Worm (Caenorhabditis elegans) whole organism, young adult: ENCODE data around the gene arr-1.

Source experiments
- D2030.7 ChIP-seq: fragments of 200-800 bp; sonication (Bioruptor generic); IDR thresholded peaks from 2 replicates; pipeline ENCODE4 v1.3.6; 2022; ENCODE audit warnings: missing genetic modification reagents, missing genetic modification characterization, missing compliant biosample characterization
- F33H1.4 ChIP-seq: fragments of 200-800 bp; sonication (Bioruptor generic); IDR thresholded peaks from 2 replicates; pipeline ENCODE4 v1.3.6; 2022; ENCODE audit warnings: missing genetic modification reagents, missing genetic modification characterization, missing compliant biosample characterization
- F57A8.1 ChIP-seq: fragments of 200-800 bp; sonication (Bioruptor generic); optimal IDR thresholded peaks from 2 replicates; lab custom pipeline; 2018; ENCODE audit warnings: mild to moderate bottlenecking, missing genetic modification characterization, moderate library complexity, missing compliant biosample characterization
- K11D2.4 ChIP-seq: fragments of 200-800 bp; sonication (Bioruptor generic); IDR thresholded peaks from 2 replicates; pipeline ENCODE4 v1.3.6; 2022; ENCODE audit warnings: missing genetic modification reagents, missing genetic modification characterization, missing compliant biosample characterization
- K12H6.12 ChIP-seq: fragments of 200-800 bp; sonication (Bioruptor generic); optimal IDR thresholded peaks from 2 replicates; lab custom pipeline; 2018; ENCODE audit warnings: mild to moderate bottlenecking, missing genetic modification characterization, missing compliant biosample characterization
- T07F8.4 ChIP-seq: sonication (generic microtip); optimal IDR thresholded peaks from 2 replicates; lab custom pipeline; 2016; ENCODE audit warnings: mild to moderate bottlenecking, missing genetic modification characterization, moderate library complexity, missing compliant biosample characterization
- Y56A3A.18 ChIP-seq: fragments of 200-800 bp; sonication (Bioruptor generic); IDR thresholded peaks from 2 replicates; pipeline ENCODE4 v1.3.6; 2022; ENCODE audit warnings: missing genetic modification reagents, missing genetic modification characterization, missing compliant biosample characterization
- Y95B8A.8 ChIP-seq: fragments of 200-800 bp; sonication (Bioruptor generic); IDR thresholded peaks from 2 replicates; pipeline ENCODE4 v1.3.6; 2022; ENCODE audit warnings: missing genetic modification reagents, missing genetic modification characterization, missing compliant biosample characterization
- ccch-3 ChIP-seq: fragments of 200-800 bp; sonication (Bioruptor generic); optimal IDR thresholded peaks from 2 replicates; lab custom pipeline; 2018; ENCODE audit warnings: mild to moderate bottlenecking, missing genetic modification characterization, missing compliant biosample characterization
- cebp-1 ChIP-seq, 2 experiments: fragments of 200-800 bp in 1 of 2; sonication (Bioruptor generic) in 1 of 2; sonication (generic microtip) in 1 of 2; IDR thresholded peaks in 1 of 2; optimal IDR thresholded peaks in 1 of 2; 2 replicates each; pipeline versions ENCODE4 v1.3.6 to Lab custom; 2017 to 2022; ENCODE audit warnings: missing compliant biosample characterization in 2 of 2, missing genetic modification characterization in 2 of 2, mild to moderate bottlenecking in 1 of 2, missing genetic modification reagents in 1 of 2, moderate library complexity in 1 of 2
- ceh-100 ChIP-seq: fragments of 200-800 bp; sonication (Bioruptor generic); IDR thresholded peaks from 2 replicates; pipeline ENCODE4 v1.3.6; 2022; ENCODE audit warnings: missing genetic modification reagents, missing genetic modification characterization, missing compliant biosample characterization
- ceh-27 ChIP-seq: fragments of 200-800 bp; sonication (Bioruptor generic); optimal IDR thresholded peaks from 2 replicates; lab custom pipeline; 2018; ENCODE audit warnings: mild to moderate bottlenecking, missing genetic modification characterization, moderate library complexity, missing compliant biosample characterization
- ceh-58 ChIP-seq: fragments of 200-800 bp; sonication (Bioruptor generic); IDR thresholded peaks from 2 replicates; pipeline ENCODE4 v1.3.6; 2022; ENCODE audit warnings: missing genetic modification characterization, missing compliant biosample characterization
- ceh-91 ChIP-seq: fragments of 200-800 bp; sonication (Bioruptor generic); IDR thresholded peaks from 2 replicates; pipeline ENCODE4 v1.3.6; 2022; ENCODE audit warnings: missing genetic modification reagents, missing genetic modification characterization, missing compliant biosample characterization
- dox-1 ChIP-seq: fragments of 200-800 bp; sonication (Bioruptor generic); IDR thresholded peaks from 2 replicates; pipeline ENCODE4 v1.3.6; 2022; ENCODE audit warnings: missing genetic modification reagents, missing genetic modification characterization, missing compliant biosample characterization
- dpl-1 ChIP-seq: fragments of 150-350 bp; optimal IDR thresholded peaks from 2 replicates; lab custom pipeline; 2014; ENCODE audit warnings: missing biosample characterization, missing genetic modification reagents, missing genetic modification characterization
- egl-44 ChIP-seq: fragments of 200-800 bp; sonication (Bioruptor generic); IDR thresholded peaks from 2 replicates; pipeline ENCODE4 v1.3.6; 2022; ENCODE audit warnings: missing genetic modification reagents, missing genetic modification characterization, missing compliant biosample characterization
- fkh-3 ChIP-seq: sonication (generic microtip); optimal IDR thresholded peaks from 2 replicates; lab custom pipeline; 2016; ENCODE audit warnings: mild to moderate bottlenecking, missing genetic modification characterization, missing compliant biosample characterization
- hmg-1.2 ChIP-seq: fragments of 200-800 bp; sonication (Bioruptor generic); IDR thresholded peaks from 2 replicates; pipeline ENCODE4 v1.3.6; 2022; ENCODE audit warnings: missing genetic modification reagents, missing genetic modification characterization, missing compliant biosample characterization
- hmg-20 ChIP-seq: fragments of 200-800 bp; sonication (Bioruptor generic); IDR thresholded peaks from 2 replicates; pipeline ENCODE4 v1.3.6; 2022; ENCODE audit warnings: missing genetic modification reagents, missing genetic modification characterization, missing compliant biosample characterization
- hsf-1 ChIP-seq: fragments of 200-800 bp; sonication (Bioruptor generic); IDR thresholded peaks from 2 replicates; pipeline ENCODE4 v1.3.6; 2022; ENCODE audit warnings: missing genetic modification reagents, missing genetic modification characterization, missing compliant biosample characterization
- let-607 ChIP-seq, 2 experiments: fragments of 200-800 bp in 1 of 2; sonication (Bioruptor generic) in 1 of 2; sonication (generic microtip) in 1 of 2; optimal IDR thresholded peaks; 2 replicates each; lab custom pipeline; 2016 to 2018; ENCODE audit warnings: mild to moderate bottlenecking in 2 of 2, missing compliant biosample characterization in 2 of 2, missing genetic modification characterization in 2 of 2, moderate library complexity in 2 of 2, missing genotype in 1 of 2
- lin-40 ChIP-seq: sonication (generic microtip); optimal IDR thresholded peaks from 2 replicates; lab custom pipeline; 2016; ENCODE audit warnings: missing genetic modification characterization, mild to moderate bottlenecking, missing compliant biosample characterization, missing genotype, missing genetic modification reagents
- madf-3 ChIP-seq: fragments of 200-800 bp; sonication (Bioruptor generic); IDR thresholded peaks from 2 replicates; pipeline ENCODE4 v1.3.6; 2022; ENCODE audit warnings: missing genetic modification reagents, missing genetic modification characterization, missing compliant biosample characterization
- mes-4 ChIP-seq: sonication (generic microtip); optimal IDR thresholded peaks from 2 replicates; lab custom pipeline; 2016; ENCODE audit warnings: missing genotype, missing genetic modification characterization, missing compliant biosample characterization
- nfyb-1 ChIP-seq: fragments of 200-800 bp; sonication (Bioruptor generic); IDR thresholded peaks from 2 replicates; pipeline ENCODE4 v1.3.6; 2022; ENCODE audit warnings: missing genetic modification reagents, missing genetic modification characterization, missing compliant biosample characterization
- nhr-80 ChIP-seq: sonication (generic microtip); optimal IDR thresholded peaks from 2 replicates; lab custom pipeline; 2016; ENCODE audit warnings: missing genetic modification characterization, missing compliant biosample characterization
- rec-8 ChIP-seq, 2 experiments: sonication (generic microtip); optimal IDR thresholded peaks; 2 replicates each; lab custom pipeline; 2016; ENCODE audit warnings: mild to moderate bottlenecking in 2 of 2, missing genetic modification characterization in 2 of 2, missing genetic modification reagents in 2 of 2, missing genotype in 2 of 2, missing biosample characterization in 1 of 2, missing compliant biosample characterization in 1 of 2, moderate library complexity in 1 of 2
- sdz-38 ChIP-seq: sonication (generic microtip); optimal IDR thresholded peaks from 2 replicates; lab custom pipeline; 2016; ENCODE audit warnings: missing genotype, missing genetic modification characterization, missing compliant biosample characterization
- snpc-4 ChIP-seq, 5 experiments: fragments of 150-350 bp in 1 of 5; sonication (generic microtip) in 4 of 5; optimal IDR thresholded peaks; 2 replicates each; lab custom pipeline; 2014 to 2018; ENCODE audit warnings: missing genetic modification characterization in 5 of 5, missing biosample characterization in 3 of 5, antibody characterized with exemption in 2 of 5, mild to moderate bottlenecking in 2 of 5, missing compliant biosample characterization in 2 of 5, missing genotype in 2 of 5, moderate library complexity in 2 of 5, missing genetic modification reagents in 1 of 5
- sptf-2 ChIP-seq: fragments of 200-800 bp; sonication (Bioruptor generic); optimal IDR thresholded peaks from 2 replicates; lab custom pipeline; 2018; ENCODE audit warnings: mild to moderate bottlenecking, missing genetic modification characterization, missing compliant biosample characterization
- ztf-26 ChIP-seq: sonication (generic microtip); optimal IDR thresholded peaks from 2 replicates; lab custom pipeline; 2017; ENCODE audit warnings: missing genetic modification characterization, missing compliant biosample characterization

The arr-1 gene

DNA sequence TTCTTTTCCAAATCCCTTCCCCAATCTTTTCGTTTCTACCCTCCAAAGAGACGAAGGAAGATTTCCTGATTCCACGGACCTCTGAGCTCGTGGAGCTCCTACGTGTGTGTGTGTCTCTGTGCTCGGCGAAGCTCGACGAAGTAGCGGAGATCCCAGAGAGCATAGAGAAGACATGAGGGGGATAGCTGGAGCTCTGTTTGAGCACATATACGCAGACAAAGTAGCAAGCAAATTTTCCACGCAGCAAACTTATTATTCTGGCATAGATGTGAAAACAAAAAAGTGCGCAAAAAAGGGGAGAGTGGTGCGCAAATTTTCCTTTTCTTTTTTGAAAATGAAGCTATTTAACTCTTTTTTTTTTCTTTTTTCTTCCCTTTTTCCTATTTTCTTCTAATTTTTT is 17.7 kb upstream of the arr-1 start:
- TF ChIP-seq ceh-58 (no peak), hmg-1.2 (peak; percentile 4; the same call in 1 of the 2 replicates), K11D2.4 (0 out of 2 replicates have a peak, but pooled peaks have one; percentile 45), ceh-27 (GFP tag; lab: Kevin White, UChicago) (peak; percentile 0), ztf-26 (tag; lab: Kevin White, UChicago) (no peak)

DNA sequence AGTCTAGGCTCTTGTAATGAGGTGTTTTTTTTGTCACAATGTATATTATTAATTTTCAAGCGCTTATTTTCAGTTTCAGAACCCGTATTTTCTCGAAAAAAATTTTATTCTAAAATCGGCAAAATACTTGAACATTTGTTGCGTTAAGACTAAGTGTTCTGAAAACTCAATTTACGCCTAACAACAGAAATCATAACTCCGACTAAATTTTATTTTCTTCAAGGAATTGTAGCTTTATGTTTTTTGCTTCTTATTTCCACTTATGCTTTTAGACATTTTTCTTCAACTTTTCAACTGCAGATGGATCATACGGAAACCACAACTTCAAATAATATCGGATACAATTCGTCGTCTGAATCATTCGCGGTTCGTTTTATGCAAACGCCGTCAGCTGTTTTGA is 17.1 kb upstream of the arr-1 start, which contains the start of gene F35H12.1:
Gene F35H12.1, plus strand, starts transcription at position 301 of the 400 bp plus-strand sequence.
- TF ChIP-seq mes-4 (no peak), sptf-2 (no peak), lin-40 (tag; lab: Kevin White, UChicago) (no peak)

DNA sequence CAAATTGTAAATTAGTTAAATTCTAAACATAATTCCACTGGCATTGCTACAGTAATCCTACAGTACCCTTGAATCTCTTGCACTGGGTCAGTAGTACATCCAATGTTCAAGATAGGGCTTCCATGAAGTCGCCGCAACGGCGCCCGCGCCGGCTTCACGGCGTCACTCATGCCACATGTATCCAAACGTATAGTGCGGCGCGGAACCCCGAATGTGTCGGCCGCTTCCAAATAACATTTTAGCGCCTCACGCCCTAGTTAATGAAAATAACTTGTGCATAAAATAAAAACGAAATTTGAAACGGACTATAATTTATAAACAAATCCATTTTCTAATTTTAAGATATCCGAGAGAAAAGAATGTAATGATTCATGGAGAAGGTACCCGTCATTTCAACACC is 14.6 kb upstream of the arr-1 start:
- TF ChIP-seq F57A8.1 (GFP tag; lab: Kevin White, UChicago) (no peak), snpc-4 (GFP tag; optimal IDR thresholded peaks at IDR 0.05; lab: Kevin White, UChicago) (no peak), snpc-4 (tag; optimal IDR thresholded peaks at IDR 0.05; lab: Kevin White, UChicago) (peak in 3 of 4 experiments; percentile 56 to 93 (median 92)), sdz-38 (tag; lab: Kevin White, UChicago) (no peak), hmg-1.2 (peak; percentile 47; the same call in 1 of the 2 replicates), hmg-20 (no peak), sptf-2 (no peak)

DNA sequence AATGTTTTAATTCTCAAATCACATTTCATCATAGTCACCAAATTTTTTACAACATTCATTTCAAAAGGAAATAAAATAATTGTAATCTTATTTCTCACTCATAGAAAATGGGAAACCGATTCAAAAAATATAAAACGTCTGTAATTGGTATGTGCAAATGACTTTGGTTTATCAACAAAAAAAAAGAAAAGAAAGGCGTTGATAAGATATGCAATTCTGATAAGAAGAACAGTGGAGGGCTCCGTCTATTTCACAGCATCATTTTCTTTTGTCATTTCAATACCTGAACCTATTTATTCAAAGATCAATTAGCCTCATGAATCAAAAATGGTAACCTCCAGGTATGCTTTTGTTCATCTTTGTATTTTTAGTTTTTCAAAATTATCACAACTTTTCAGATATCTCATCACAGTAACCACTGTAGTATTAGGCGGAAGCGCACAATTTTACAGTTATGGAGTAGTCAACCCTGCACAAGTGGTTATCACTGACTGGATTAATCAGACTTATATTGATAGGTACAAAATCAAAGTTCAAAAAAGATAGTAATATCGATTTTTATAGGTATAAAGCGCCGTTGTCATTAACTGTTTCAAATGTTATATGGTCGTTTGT is 12.2 kb upstream of the arr-1 start, which contains the start of gene F53H8.3:
Gene F53H8.3, plus strand, starts transcription at position 275 of the 615 bp plus-strand sequence.
- TF ChIP-seq fkh-3 (tag; lab: Kevin White, UChicago) (no peak), rec-8 (tag; optimal IDR thresholded peaks at IDR 0.05; lab: Kevin White, UChicago) (no peak), ceh-100 (GFP tag; lab: Robert Waterston, UW) (no peak), dpl-1 (GFP tag; lab: Kevin White, UChicago) (no peak), ccch-3 (no peak), T07F8.4 (tag; lab: Kevin White, UChicago) (no peak), nhr-80 (tag; lab: Kevin White, UChicago) (peak; percentile 70)

DNA sequence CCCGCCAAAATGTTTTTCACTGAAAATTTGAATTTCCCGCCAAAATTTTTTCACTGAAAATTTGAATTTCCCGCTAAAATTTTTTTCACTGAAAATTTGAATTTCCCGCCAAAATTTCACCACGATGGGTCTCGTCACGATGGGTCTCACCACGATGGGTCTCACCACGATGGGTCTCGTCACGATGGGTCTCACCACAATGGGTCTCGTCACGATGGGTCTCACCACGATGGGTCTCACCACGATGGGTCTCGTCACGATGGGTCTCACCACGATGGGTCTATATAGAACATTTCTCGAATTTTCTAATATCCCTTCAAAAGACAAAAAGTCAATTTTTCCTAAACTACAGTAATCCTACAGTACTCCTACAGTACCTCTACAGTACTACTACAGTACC is 6.9 kb upstream of the arr-1 start:
- TF ChIP-seq F33H1.4 (GFP tag; lab: Robert Waterston, UW), result peak; percentile 40; the same call in 1 of the 2 replicates
- peak; percentile 83; the same call in 1 of the 2 replicates for TF ChIP-seq madf-3
- 0 out of 2 replicates have a peak, but pooled peaks have one; percentile 34 for TF ChIP-seq ceh-58
- TF ChIP-seq Y56A3A.18, result 0 out of 2 replicates have a peak, but pooled peaks have one; percentile 48
- peak; percentile 53; the same call in 1 of the 2 replicates for TF ChIP-seq hsf-1 (GFP tag; lab: Robert Waterston, UW)
- peak; percentile 57; the same call in 1 of the 2 replicates for TF ChIP-seq nfyb-1 (GFP tag; lab: Robert Waterston, UW)
- TF ChIP-seq D2030.7, result 0 out of 2 replicates have a peak, but pooled peaks have one; percentile 8
- TF ChIP-seq Y95B8A.8 (GFP tag; lab: Robert Waterston, UW), result 0 out of 2 replicates have a peak, but pooled peaks have one; percentile 46

DNA sequence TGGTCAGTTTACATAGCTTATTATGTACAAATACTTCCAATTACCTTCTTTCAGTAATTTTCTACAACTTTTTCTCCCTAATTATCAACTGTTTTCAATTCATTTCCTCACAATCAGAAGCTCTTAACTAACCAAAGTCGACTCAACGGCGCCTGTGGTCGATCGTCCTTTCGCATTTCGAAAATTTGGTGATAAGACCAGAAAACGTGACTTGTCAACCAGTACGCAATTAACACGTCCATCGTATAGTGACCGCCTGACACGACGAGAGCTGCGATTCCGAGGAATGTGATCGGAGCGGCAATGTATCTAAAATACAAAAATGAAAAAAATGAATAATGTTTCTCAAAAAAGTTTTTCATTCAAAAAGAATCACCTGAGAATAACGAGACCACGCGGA is 4.9 kb upstream of the arr-1 start:
- 0 out of 2 replicates have a peak, but pooled peaks have one; percentile 24 for TF ChIP-seq egl-44
- peak in 1 of 2 experiments; percentile 45 for TF ChIP-seq let-607 (tag; optimal IDR thresholded peaks at IDR 0.05; lab: Kevin White, UChicago)
- peak; percentile 21; the same call in 1 of the 2 replicates for TF ChIP-seq cebp-1 (GFP tag; IDR thresholded peaks at IDR 0.05; lab: Robert Waterston, UW)
- peak; percentile 37 for TF ChIP-seq cebp-1 (tag; optimal IDR thresholded peaks at IDR 0.05; lab: Kevin White, UChicago)
- TF ChIP-seq K12H6.12, result no peak
- no peak for TF ChIP-seq ceh-91 (GFP tag; lab: Robert Waterston, UW)
- TF ChIP-seq nhr-80 (tag; lab: Kevin White, UChicago), result peak; percentile 88
- TF ChIP-seq dox-1, result peak; percentile 52
